Worm (Caenorhabditis elegans) whole organism, mixed stage, embryonic: ENCODE results near the gene cln-3.3.

Experiments used
- M03D4.4 ChIP-seq: sonication (generic microtip); optimal IDR thresholded peaks from 2 replicates; lab custom pipeline; 2017; ENCODE audit warnings: mild to moderate bottlenecking, missing genetic modification characterization, missing compliant biosample characterization
- bed-3 ChIP-seq: fragments of 200-800 bp; sonication (Bioruptor generic); optimal IDR thresholded peaks from 3 replicates; lab custom pipeline; 2018; ENCODE audit warnings: mild to moderate bottlenecking, missing genetic modification characterization, moderate library complexity, missing compliant biosample characterization
- blmp-1 ChIP-seq: fragments of 150-350 bp; optimal IDR thresholded peaks from 2 replicates; lab custom pipeline; 2014; ENCODE audit warnings: missing biosample characterization, missing genetic modification characterization
- ceh-39 ChIP-seq: fragments of 150-350 bp; optimal IDR thresholded peaks from 2 replicates; lab custom pipeline; 2014; ENCODE audit warnings: missing biosample characterization, missing genetic modification characterization
- ceh-43 ChIP-seq: fragments of 200-800 bp; sonication (Bioruptor generic); optimal IDR thresholded peaks from 2 replicates; lab custom pipeline; 2018; ENCODE audit warnings: mild to moderate bottlenecking, missing genetic modification characterization, moderate library complexity, missing compliant biosample characterization
- ces-1 ChIP-seq: fragments of 150-350 bp; optimal IDR thresholded peaks from 2 replicates; lab custom pipeline; 2014; ENCODE audit warnings: missing biosample characterization, missing genetic modification reagents, missing genetic modification characterization
- drap-1 ChIP-seq: fragments of 200-800 bp; sonication (Bioruptor generic); optimal IDR thresholded peaks from 3 replicates; lab custom pipeline; 2018; ENCODE audit warnings: mild to moderate bottlenecking, missing genetic modification characterization, missing compliant biosample characterization
- elt-3 ChIP-seq: fragments of 150-350 bp; optimal IDR thresholded peaks from 2 replicates; lab custom pipeline; 2014; ENCODE audit warnings: missing biosample characterization, missing genetic modification characterization
- flh-1 ChIP-seq: fragments of 200-800 bp; sonication (Bioruptor generic); optimal IDR thresholded peaks from 2 replicates; lab custom pipeline; 2018; ENCODE audit warnings: mild to moderate bottlenecking, missing genetic modification characterization, moderate library complexity, missing compliant biosample characterization
- ham-2 ChIP-seq: fragments of 200-800 bp; sonication (Bioruptor generic); optimal IDR thresholded peaks from 2 replicates; lab custom pipeline; 2018; ENCODE audit warnings: mild to moderate bottlenecking, missing genetic modification characterization, missing compliant biosample characterization
- hlh-1 ChIP-seq: fragments of 150-350 bp; optimal IDR thresholded peaks from 2 replicates; lab custom pipeline; 2014; ENCODE audit warnings: missing biosample characterization, missing genetic modification reagents, missing genetic modification characterization
- lin-13 ChIP-seq: fragments of 150-350 bp; optimal IDR thresholded peaks from 2 replicates; lab custom pipeline; 2014; ENCODE audit warnings: missing biosample characterization, missing genetic modification characterization
- lin-32 ChIP-seq: fragments of 200-800 bp; sonication (Bioruptor generic); optimal IDR thresholded peaks from 2 replicates; lab custom pipeline; 2018; ENCODE audit warnings: mild to moderate bottlenecking, missing genetic modification characterization, missing compliant biosample characterization
- lsy-2 ChIP-seq: fragments of 150-350 bp; optimal IDR thresholded peaks from 2 replicates; lab custom pipeline; 2014; ENCODE audit warnings: missing biosample characterization, missing genetic modification characterization
- mep-1 ChIP-seq: fragments of 150-350 bp; optimal IDR thresholded peaks from 2 replicates; lab custom pipeline; 2017; ENCODE audit warnings: missing biosample characterization, missing genetic modification reagents, missing genetic modification characterization, inconsistent platforms
- mls-2 ChIP-seq: sonication (generic microtip); optimal IDR thresholded peaks from 2 replicates; lab custom pipeline; 2016; ENCODE audit warnings: mild to moderate bottlenecking, missing genetic modification characterization, moderate library complexity, missing compliant biosample characterization
- nhr-12 ChIP-seq: fragments of 150-350 bp; optimal IDR thresholded peaks from 2 replicates; lab custom pipeline; 2014; ENCODE audit warnings: missing biosample characterization, missing genetic modification characterization
- nhr-2 ChIP-seq: fragments of 150-350 bp; optimal IDR thresholded peaks from 2 replicates; lab custom pipeline; 2014; ENCODE audit warnings: missing biosample characterization, missing genetic modification characterization
- nhr-28 ChIP-seq: fragments of 150-350 bp; optimal IDR thresholded peaks from 2 replicates; lab custom pipeline; 2014; ENCODE audit warnings: missing biosample characterization, missing genetic modification characterization
- nhr-76 ChIP-seq: sonication (generic microtip); optimal IDR thresholded peaks from 2 replicates; lab custom pipeline; 2017; ENCODE audit warnings: missing biosample characterization, missing genetic modification characterization
- pha-4 ChIP-seq: fragments of 150-350 bp; optimal IDR thresholded peaks from 2 replicates; lab custom pipeline; 2018; ENCODE audit warnings: missing biosample characterization, missing genetic modification reagents, missing genetic modification characterization
- sem-2 ChIP-seq: fragments of 200-800 bp; sonication (Bioruptor generic); optimal IDR thresholded peaks from 2 replicates; lab custom pipeline; 2018; ENCODE audit warnings: mild to moderate bottlenecking, missing genetic modification characterization, missing compliant biosample characterization
- snpc-4 ChIP-seq: fragments of 150-350 bp; optimal IDR thresholded peaks from 2 replicates; lab custom pipeline; 2014; ENCODE audit warnings: missing biosample characterization, missing genetic modification characterization
- tbx-8 ChIP-seq: fragments of 200-800 bp; sonication (Bioruptor generic); optimal IDR thresholded peaks from 2 replicates; lab custom pipeline; 2018; ENCODE audit warnings: mild to moderate bottlenecking, missing genetic modification characterization, moderate library complexity, missing compliant biosample characterization
- unc-120 ChIP-seq: sonication (generic microtip); optimal IDR thresholded peaks from 2 replicates; lab custom pipeline; 2017; ENCODE audit warnings: missing genetic modification characterization, missing compliant biosample characterization; ENCODE audit not compliant: poor library complexity, severe bottlenecking
- unc-39 ChIP-seq: fragments of 150-350 bp; optimal IDR thresholded peaks from 2 replicates; lab custom pipeline; 2014; ENCODE audit warnings: missing biosample characterization, missing genetic modification characterization
- unc-62 ChIP-seq: fragments of 150-350 bp; optimal IDR thresholded peaks from 2 replicates; lab custom pipeline; 2014; ENCODE audit warnings: missing biosample characterization, missing genetic modification reagents, missing genetic modification characterization
- zip-8 ChIP-seq: fragments of 150-350 bp; optimal IDR thresholded peaks from 2 replicates; lab custom pipeline; 2014; ENCODE audit warnings: missing biosample characterization, missing genetic modification characterization
- ztf-11 ChIP-seq: fragments of 150-350 bp; optimal IDR thresholded peaks from 2 replicates; lab custom pipeline; 2014; ENCODE audit warnings: missing biosample characterization, missing genetic modification characterization

The cln-3.3 gene

ce11 chrV:8673498-8673897 lies 9.4 kb upstream of the cln-3.3 start, which contains the start of gene ZC190.5:
Gene ZC190.5, minus strand, starts transcription at chrV:8673598.
- TF ChIP-seq nhr-2: no peak
- TF ChIP-seq ces-1: no peak
- no peak for TF ChIP-seq ceh-39 (tag; lab: Kevin White, UChicago)
- no peak for TF ChIP-seq mep-1 (tag; lab: Kevin White, UChicago)
- TF ChIP-seq M03D4.4 (tag; lab: Kevin White, UChicago): no peak
- no peak for TF ChIP-seq pha-4 (tag; lab: Kevin White, UChicago)
- TF ChIP-seq ham-2 (GFP tag; lab: Kevin White, UChicago): no peak
- TF ChIP-seq unc-120 (tag; lab: Kevin White, UChicago): no peak
- TF ChIP-seq bed-3 (GFP tag; lab: Kevin White, UChicago): no peak
- no peak for TF ChIP-seq drap-1 (GFP tag; lab: Kevin White, UChicago)
- TF ChIP-seq mls-2 (tag; lab: Kevin White, UChicago): no peak
- no peak for TF ChIP-seq lsy-2
- TF ChIP-seq zip-8 (tag; lab: Kevin White, UChicago): no peak
- no peak for TF ChIP-seq tbx-8 (GFP tag; lab: Kevin White, UChicago)
- TF ChIP-seq, all 35 proteins: peak for 0

- TF ChIP-seq nhr-12 (tag; lab: Kevin White, UChicago): no peak
- no peak for TF ChIP-seq lin-32
- no peak for TF ChIP-seq M03D4.4 (tag; lab: Kevin White, UChicago)
- no peak for TF ChIP-seq zip-8 (tag; lab: Kevin White, UChicago)
- no peak for TF ChIP-seq unc-39 (tag; lab: Kevin White, UChicago)
- TF ChIP-seq elt-3: no peak
- TF ChIP-seq ham-2 (GFP tag; lab: Kevin White, UChicago): no peak
- TF ChIP-seq pha-4 (tag; lab: Kevin White, UChicago): no peak
- TF ChIP-seq blmp-1 (tag; lab: Kevin White, UChicago): no peak
- TF ChIP-seq hlh-1 (tag; lab: Kevin White, UChicago): no peak
- TF ChIP-seq nhr-76 (tag; lab: Kevin White, UChicago): no peak
- TF ChIP-seq lin-13 (tag; lab: Kevin White, UChicago): no peak
- TF ChIP-seq nhr-28 (tag; lab: Kevin White, UChicago): no peak
- TF ChIP-seq ces-1: no peak
- no peak for TF ChIP-seq ztf-11
- no peak for TF ChIP-seq drap-1 (GFP tag; lab: Kevin White, UChicago)
- TF ChIP-seq mep-1 (tag; lab: Kevin White, UChicago): no peak
- no peak for TF ChIP-seq unc-62
- TF ChIP-seq, all 35 proteins: peak for 0
These were observed 5.7 kb upstream of the cln-3.3 start, which contains the start of gene ZC190.6 for ce11 chrV:8677193-8677592. Gene ZC190.6, minus strand, starts transcription at chrV:8677293.

- no peak for TF ChIP-seq snpc-4 (tag; lab: Kevin White, UChicago)
- TF ChIP-seq unc-62: no peak
- TF ChIP-seq nhr-76 (tag; lab: Kevin White, UChicago): no peak
- no peak for TF ChIP-seq ceh-39 (tag; lab: Kevin White, UChicago)
- no peak for TF ChIP-seq lin-13 (tag; lab: Kevin White, UChicago)
- no peak for TF ChIP-seq nhr-12 (tag; lab: Kevin White, UChicago)
- no peak for TF ChIP-seq flh-1
- no peak for TF ChIP-seq nhr-28 (tag; lab: Kevin White, UChicago)
These were observed 1.8 kb upstream of the cln-3.3 start, which contains the start of gene ZC190.2 for ce11 chrV:8681050-8681449. Gene ZC190.2, plus strand, starts transcription at chrV:8681350.

ce11 chrV:8683787-8684186 lies 935 bp downstream of the cln-3.3 start:
- TF ChIP-seq sem-2 (GFP tag; lab: Kevin White, UChicago): no peak
- TF ChIP-seq flh-1: no peak
- no peak for TF ChIP-seq tbx-8 (GFP tag; lab: Kevin White, UChicago)
- TF ChIP-seq lin-13 (tag; lab: Kevin White, UChicago): no peak
- TF ChIP-seq lin-32: no peak
- no peak for TF ChIP-seq mep-1 (tag; lab: Kevin White, UChicago)
- no peak for TF ChIP-seq nhr-2
- no peak for TF ChIP-seq drap-1 (GFP tag; lab: Kevin White, UChicago)

ce11 chrV:8686764-8687163 lies 3.9 kb downstream of the cln-3.3 start, which contains the start of gene ZC190.7:
Gene ZC190.7, minus strand, starts transcription at chrV:8686864.
- TF ChIP-seq ceh-43 (GFP tag; lab: Kevin White, UChicago) (no peak), lin-13 (tag; lab: Kevin White, UChicago) (no peak), unc-62 (no peak), elt-3 (no peak), snpc-4 (tag; lab: Kevin White, UChicago) (no peak), unc-120 (tag; lab: Kevin White, UChicago) (no peak), nhr-2 (no peak), nhr-28 (tag; lab: Kevin White, UChicago) (no peak), M03D4.4 (tag; lab: Kevin White, UChicago) (no peak)
